Worm (Caenorhabditis elegans) whole organism, midembryonic: Measurements from ENCODE around the gene C06C3.7.

ENCODE experiments used
- T22C8.4 ChIP-seq: fragments of 200-800 bp; sonication (Bioruptor generic); IDR thresholded peaks from 2 replicates; pipeline ENCODE4 v1.3.6; 2022; ENCODE audit warnings: missing genetic modification characterization, missing compliant biosample characterization
- cog-1 ChIP-seq: sonication (generic microtip); optimal IDR thresholded peaks from 2 replicates; lab custom pipeline; 2016; ENCODE audit warnings: missing genetic modification characterization, missing compliant biosample characterization
- flt-1 ChIP-seq: fragments of 200-800 bp; sonication (Bioruptor generic); IDR thresholded peaks from 2 replicates; pipeline ENCODE4 v1.3.6; 2022; ENCODE audit warnings: missing genetic modification characterization, missing compliant biosample characterization
- klf-2 ChIP-seq: fragments of 200-800 bp; sonication (Bioruptor generic); conservative IDR thresholded peaks from 2 replicates; pipeline ENCODE4 v1.3.6; 2022; ENCODE audit warnings: missing genetic modification reagents, missing genetic modification characterization, missing compliant biosample characterization
- med-1 ChIP-seq: sonication (generic microtip); optimal IDR thresholded peaks from 2 replicates; lab custom pipeline; 2017; ENCODE audit warnings: missing genetic modification characterization, mild to moderate bottlenecking, missing compliant biosample characterization, antibody characterized with exemption, missing genetic modification reagents; ENCODE audit not compliant: insufficient read depth
- ref-1 ChIP-seq: fragments of 200-800 bp; sonication (Bioruptor generic); conservative IDR thresholded peaks from 2 replicates; pipeline ENCODE4 v1.3.6; 2022; ENCODE audit warnings: missing genetic modification reagents, missing genetic modification characterization, missing compliant biosample characterization
- tab-1 ChIP-seq: fragments of 200-800 bp; sonication (Bioruptor generic); IDR thresholded peaks from 2 replicates; pipeline ENCODE4 v1.3.6; 2022; ENCODE audit warnings: missing genetic modification characterization, missing compliant biosample characterization
- ztf-23 ChIP-seq: fragments of 200-800 bp; sonication (Bioruptor generic); IDR thresholded peaks from 2 replicates; pipeline ENCODE4 v1.3.6; 2022; ENCODE audit warnings: missing genetic modification reagents, missing genetic modification characterization, missing compliant biosample characterization

- TF ChIP-seq ztf-23 (GFP tag; lab: Robert Waterston, UW) (no peak), med-1 (GFP tag; lab: Kevin White, UChicago) (no peak), T22C8.4 (GFP tag; lab: Robert Waterston, UW) (no peak), klf-2 (GFP tag; lab: Robert Waterston, UW) (no peak), ref-1 (GFP tag; lab: Robert Waterston, UW) (no peak), cog-1 (tag; lab: Kevin White, UChicago) (no peak), flt-1 (no peak), tab-1 (GFP tag; lab: Robert Waterston, UW) (no peak)
Observed at ce11 chrII:9377158-9377557, 8.2 kb upstream of the C06C3.7 start, which contains the start of gene C06C3.10.
